Fruit fly (Drosophila melanogaster): ENCODE data around the gene Grl40a.

The Grl40a gene

DNA sequence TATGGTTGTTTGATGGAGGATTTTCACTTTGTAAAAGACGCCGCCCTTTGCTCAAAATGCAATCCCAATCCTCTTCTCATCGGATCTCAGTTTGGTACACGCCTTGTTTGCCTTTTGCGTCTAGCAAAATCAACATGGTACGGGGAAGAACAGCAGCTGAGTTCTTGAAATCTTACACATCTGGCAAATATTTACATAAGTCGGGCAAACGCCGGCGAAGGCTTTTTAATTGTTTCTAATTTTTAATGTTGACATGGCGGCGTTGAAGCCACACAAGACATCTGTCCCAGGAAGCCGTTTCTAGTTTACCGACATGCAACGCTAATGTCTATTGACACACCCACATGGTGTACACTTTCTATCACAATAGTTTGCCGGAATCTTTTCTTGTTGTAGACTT lies 783 bp upstream of the Grl40a start (continued):
- peak; percentile 74 for TF ChIP-seq tio (GFP tag; optimal IDR thresholded peaks at IDR 0.05)
- TF ChIP-seq H2.0 (GFP tag; IDR thresholded peaks at IDR 0.05): no peak
- TF ChIP-seq CG12744 (GFP tag; optimal IDR thresholded peaks at IDR 0.05): no peak
- no peak for TF ChIP-seq btn (GFP tag; optimal IDR thresholded peaks at IDR 0.05)
- TF ChIP-seq CG1233 (GFP tag; optimal IDR thresholded peaks at IDR 0.05): peak; percentile 40
- no peak for TF ChIP-seq CG12219 (GFP tag; optimal IDR thresholded peaks at IDR 0.05)
- TF ChIP-seq C15 (GFP tag; IDR thresholded peaks at IDR 0.05): 0 out of 3 replicates have a peak, but pooled peaks have one; percentile 7
- TF ChIP-seq CG31441 (GFP tag; IDR thresholded peaks at IDR 0.05): peak; percentile 44; the same call in 1 of the 2 replicates
- TF ChIP-seq GATAe (GFP tag; conservative IDR thresholded peaks at IDR 0.05): no peak
- peak; percentile 53 for TF ChIP-seq CG2202 (tag; optimal IDR thresholded peaks at IDR 0.05)
- TF ChIP-seq CG4424 (GFP tag; optimal IDR thresholded peaks at IDR 0.05): no peak
- peak; percentile 52; the same call in 1 of the 2 replicates for TF ChIP-seq ara (GFP tag; IDR thresholded peaks at IDR 0.05)
- TF ChIP-seq peb (GFP tag; IDR thresholded peaks at IDR 0.05): no peak

DNA sequence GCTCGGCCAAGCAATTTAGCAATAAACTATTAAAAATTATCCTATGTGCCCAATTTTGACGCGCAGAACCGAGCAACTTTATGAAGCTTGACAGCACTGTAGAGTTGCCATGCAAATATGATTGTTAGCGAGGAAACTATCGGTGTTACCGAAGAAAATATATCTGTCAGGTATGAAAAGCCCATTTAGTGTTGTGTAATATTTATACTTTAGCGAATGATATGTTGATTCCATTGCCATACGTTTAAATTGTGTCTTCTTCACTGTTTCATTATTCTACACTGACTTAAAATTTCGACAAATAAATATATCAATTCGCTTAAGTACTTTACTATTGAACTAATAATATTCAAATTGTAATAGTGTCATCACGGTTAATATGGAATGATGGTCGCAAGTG lies 6.1 kb downstream of the Grl40a start, which contains the start of gene CG31601:
CG31601 (minus strand) TSS at position 101 of the 400 bp plus-strand sequence.
- TF ChIP-seq Hsf (GFP tag; optimal IDR thresholded peaks at IDR 0.05): no peak
- no peak for TF ChIP-seq CG7963 (GFP tag; IDR thresholded peaks at IDR 0.05; ENCODE audit: partially characterized antibody)
- peak; percentile 43 for TF ChIP-seq stwl (tag; optimal IDR thresholded peaks at IDR 0.05)

DNA sequence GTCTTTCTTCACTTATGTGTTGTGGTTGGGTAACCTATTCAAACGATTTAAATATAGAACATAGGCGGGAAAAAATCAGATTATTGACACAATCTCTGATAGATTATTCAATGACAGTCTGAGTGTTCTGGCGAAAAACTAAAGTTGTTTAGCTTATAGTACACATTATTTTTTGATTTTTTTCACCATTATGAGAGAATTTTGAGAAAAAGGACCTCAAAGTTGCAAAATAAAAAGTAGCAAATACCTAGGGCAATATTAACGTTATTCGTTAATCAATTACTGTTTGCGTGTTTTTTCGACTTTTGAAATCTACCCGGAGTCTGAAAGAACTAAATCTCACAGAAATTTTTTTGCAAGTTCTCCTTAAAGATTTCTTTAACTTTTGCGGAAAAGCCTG lies 16.5 kb downstream of the Grl40a start, which contains the start of gene CG34173:
CG34173 (minus strand) TSS at position 101 of the 400 bp plus-strand sequence.
- TF ChIP-seq toy (GFP tag; IDR thresholded peaks at IDR 0.05): no peak
- TF ChIP-seq ems (GFP tag; optimal IDR thresholded peaks at IDR 0.05): no peak
- TF ChIP-seq CG7357 (GFP tag; IDR thresholded peaks at IDR 0.05): no peak
- no peak for TF ChIP-seq CTCF (GFP tag; optimal IDR thresholded peaks at IDR 0.05)
- TF ChIP-seq sr (GFP tag; IDR thresholded peaks at IDR 0.05): no peak
- no peak for TF ChIP-seq slp2 (GFP tag; optimal IDR thresholded peaks at IDR 0.05)
- TF ChIP-seq Bgb (GFP tag; IDR thresholded peaks at IDR 0.05; ENCODE audit: partially characterized antibody): no peak
- TF ChIP-seq GATAe (GFP tag; conservative IDR thresholded peaks at IDR 0.05): no peak
- no peak for TF ChIP-seq CG9437 (GFP tag; optimal IDR thresholded peaks at IDR 0.05)
- no peak for TF ChIP-seq CG10979 (tag; optimal IDR thresholded peaks at IDR 0.05)
- TF ChIP-seq rib (GFP tag; IDR thresholded peaks at IDR 0.05): no peak
- TF ChIP-seq CG17186 (GFP tag; optimal IDR thresholded peaks at IDR 0.05): no peak
- no peak for TF ChIP-seq Dip2 (GFP tag; IDR thresholded peaks at IDR 0.05)
- no peak for TF ChIP-seq odd (GFP tag; optimal IDR thresholded peaks at IDR 0.05)
- no peak for TF ChIP-seq CG6791 (GFP tag; IDR thresholded peaks at IDR 0.05; ENCODE audit: partially characterized antibody)

DNA sequence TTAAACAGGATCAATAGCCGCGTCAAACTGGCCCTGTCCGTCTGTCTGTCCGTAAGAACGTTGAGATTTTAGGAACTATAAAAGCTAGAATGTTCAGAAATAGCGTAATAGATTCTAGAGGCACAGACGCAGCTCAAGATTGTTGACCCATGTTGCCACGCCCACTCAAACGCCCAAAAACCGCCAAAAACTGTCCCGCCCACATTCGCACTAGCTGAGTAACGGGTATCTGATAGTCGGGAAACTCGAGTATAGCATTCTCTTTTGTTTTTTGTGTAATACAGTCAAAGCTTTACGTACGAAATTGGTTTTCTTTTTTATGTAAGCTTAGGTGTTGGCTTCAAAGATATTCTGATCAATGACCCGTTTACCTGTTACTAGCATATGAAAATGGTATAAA lies 22.2 kb downstream of the Grl40a start:
- peak; percentile 36; the same call in 1 of the 3 replicates for TF ChIP-seq CG14860 (GFP tag; IDR thresholded peaks at IDR 0.05; ENCODE audit: partially characterized antibody)
- no peak for TF ChIP-seq CG5953 (GFP tag; IDR thresholded peaks at IDR 0.05)
- no peak for TF ChIP-seq CG11723 (GFP tag; optimal IDR thresholded peaks at IDR 0.05)
- TF ChIP-seq CG7963 (GFP tag; IDR thresholded peaks at IDR 0.05; ENCODE audit: partially characterized antibody): peak; percentile 57; the same call in 1 of the 3 replicates
- no peak for TF ChIP-seq wek (GFP tag; optimal IDR thresholded peaks at IDR 0.05)
- TF ChIP-seq mirr (GFP tag; optimal IDR thresholded peaks at IDR 0.05): no peak
- no peak for TF ChIP-seq cato (GFP tag; optimal IDR thresholded peaks at IDR 0.05; ENCODE audit: borderline replicate concordance)
- no peak for TF ChIP-seq wdn (GFP tag; IDR thresholded peaks at IDR 0.05)
- no peak for TF ChIP-seq CG18599 (GFP tag; optimal IDR thresholded peaks at IDR 0.05)
- TF ChIP-seq nerfin-2 (GFP tag; IDR thresholded peaks at IDR 0.05; ENCODE audit: partially characterized antibody): peak; percentile 23; the same call in 1 of the 2 replicates
- no peak for TF ChIP-seq CG4328 (GFP tag; optimal IDR thresholded peaks at IDR 0.05)
- TF ChIP-seq slou (GFP tag; optimal IDR thresholded peaks at IDR 0.05): no peak
- no peak for TF ChIP-seq Dip2 (GFP tag; IDR thresholded peaks at IDR 0.05)
- TF ChIP-seq lilli (GFP tag; optimal IDR thresholded peaks at IDR 0.05): no peak
- TF ChIP-seq HLH4C (GFP tag; IDR thresholded peaks at IDR 0.05; ENCODE audit: partially characterized antibody): peak; percentile 51; the same call in 2 of the 3 replicates
- TF ChIP-seq CG2889 (GFP tag; IDR thresholded peaks at IDR 0.05): no peak
- peak; percentile 57 for TF ChIP-seq CG16813 (GFP tag; IDR thresholded peaks at IDR 0.05; ENCODE audit: partially characterized antibody)
- TF ChIP-seq amos (GFP tag; IDR thresholded peaks at IDR 0.05; ENCODE audit: partially characterized antibody): 0 out of 2 replicates have a peak, but pooled peaks have one; percentile 7
- TF ChIP-seq chm (GFP tag; IDR thresholded peaks at IDR 0.05): no peak
